Fruit fly (Drosophila melanogaster): Measurements from ENCODE around the gene Skadu.

dm6 chr2L:15504534-15504933, 42.8 kb upstream of the Skadu start:
- TF ChIP-seq h (optimal IDR thresholded peaks at IDR 0.05) (no peak), CG8478 (optimal IDR thresholded peaks at IDR 0.05) (no peak), CG11504 (tag; optimal IDR thresholded peaks at IDR 0.05) (no peak), sna (GFP tag; IDR thresholded peaks at IDR 0.05; ENCODE audit: partially characterized antibody) (no peak), CG14050 (GFP tag; IDR thresholded peaks at IDR 0.05) (no peak), inv (GFP tag; IDR thresholded peaks at IDR 0.05; ENCODE audit: partially characterized antibody) (no peak), CG34224 (GFP tag; IDR thresholded peaks at IDR 0.05; ENCODE audit: partially characterized antibody) (no peak), ems (GFP tag; optimal IDR thresholded peaks at IDR 0.05) (no peak), twi (tag; optimal IDR thresholded peaks at IDR 0.05) (no peak), fu2 (GFP tag; optimal IDR thresholded peaks at IDR 0.05) (no peak), CG4820 (GFP tag; optimal IDR thresholded peaks at IDR 0.05) (no peak), D19A (tag; optimal IDR thresholded peaks at IDR 0.05) (no peak)
